Worm (Caenorhabditis elegans) whole organism, late embryonic: Measurements from ENCODE around the gene F54C8.6.

Experiments
- C08G9.2 ChIP-seq: sonication (generic microtip); optimal IDR thresholded peaks from 2 replicates; lab custom pipeline; 2016; ENCODE audit warnings: mild to moderate bottlenecking, missing genetic modification characterization, moderate library complexity, missing compliant biosample characterization
- C38D4.7 ChIP-seq: fragments of 200-800 bp; sonication (Bioruptor generic); optimal IDR thresholded peaks from 2 replicates; lab custom pipeline; 2018; ENCODE audit warnings: mild to moderate bottlenecking, missing genetic modification characterization, moderate library complexity, missing compliant biosample characterization
- K02D7.2 ChIP-seq: sonication (generic microtip); optimal IDR thresholded peaks from 2 replicates; lab custom pipeline; 2017; ENCODE audit warnings: mild to moderate bottlenecking, missing genetic modification characterization, missing compliant biosample characterization
- ceh-18 ChIP-seq: sonication (generic microtip); optimal IDR thresholded peaks from 2 replicates; lab custom pipeline; 2016; ENCODE audit warnings: missing genetic modification characterization, missing compliant biosample characterization
- ceh-19 ChIP-seq: fragments of 200-800 bp; sonication (Bioruptor generic); optimal IDR thresholded peaks from 2 replicates; lab custom pipeline; 2018; ENCODE audit warnings: mild to moderate bottlenecking, missing genetic modification characterization, missing compliant biosample characterization
- ceh-2 ChIP-seq: sonication (generic microtip); optimal IDR thresholded peaks from 2 replicates; lab custom pipeline; 2016; ENCODE audit warnings: missing genotype, missing genetic modification characterization, missing compliant biosample characterization
- ceh-24 ChIP-seq: sonication (generic microtip); optimal IDR thresholded peaks from 2 replicates; lab custom pipeline; 2016; ENCODE audit warnings: mild to moderate bottlenecking, missing genetic modification characterization, missing compliant biosample characterization
- ceh-30 ChIP-seq: fragments of 150-350 bp; optimal IDR thresholded peaks from 2 replicates; lab custom pipeline; 2014; ENCODE audit warnings: missing biosample characterization, missing genetic modification characterization
- ceh-31 ChIP-seq: sonication (generic microtip); optimal IDR thresholded peaks from 2 replicates; lab custom pipeline; 2016; ENCODE audit warnings: missing genetic modification characterization, missing compliant biosample characterization
- ceh-34 ChIP-seq: sonication (generic microtip); optimal IDR thresholded peaks from 2 replicates; lab custom pipeline; 2016; ENCODE audit warnings: mild to moderate bottlenecking, missing genetic modification characterization, missing compliant biosample characterization
- ceh-45 ChIP-seq: fragments of 200-800 bp; sonication (Bioruptor generic); IDR thresholded peaks from 2 replicates; pipeline ENCODE4 v1.3.6; 2022; ENCODE audit warnings: missing genetic modification reagents, missing genetic modification characterization, missing compliant biosample characterization
- dmd-4 ChIP-seq: sonication (generic microtip); optimal IDR thresholded peaks from 2 replicates; lab custom pipeline; 2016; ENCODE audit warnings: borderline replicate concordance, missing genetic modification characterization, missing compliant biosample characterization
- dve-1 ChIP-seq: sonication (generic microtip); optimal IDR thresholded peaks from 2 replicates; lab custom pipeline; 2017; ENCODE audit warnings: antibody characterized with exemption, mild to moderate bottlenecking, missing genetic modification characterization, missing compliant biosample characterization
- elt-2 ChIP-seq: sonication (generic microtip); optimal IDR thresholded peaks from 2 replicates; lab custom pipeline; 2016; ENCODE audit warnings: missing genetic modification reagents, missing genetic modification characterization, missing compliant biosample characterization
- elt-4 ChIP-seq: sonication (generic microtip); optimal IDR thresholded peaks from 2 replicates; lab custom pipeline; 2016; ENCODE audit warnings: missing genetic modification characterization, missing compliant biosample characterization
- eyg-1 ChIP-seq: sonication (generic microtip); optimal IDR thresholded peaks from 2 replicates; lab custom pipeline; 2016; ENCODE audit warnings: missing genotype, missing genetic modification characterization, missing compliant biosample characterization
- fax-1 ChIP-seq: sonication (generic microtip); optimal IDR thresholded peaks from 2 replicates; lab custom pipeline; 2016; ENCODE audit warnings: missing genotype, missing genetic modification characterization, missing compliant biosample characterization
- fkh-10 ChIP-seq: fragments of 150-350 bp; optimal IDR thresholded peaks from 2 replicates; lab custom pipeline; 2014; ENCODE audit warnings: missing biosample characterization, missing genetic modification reagents, missing genetic modification characterization
- hlh-30 ChIP-seq: sonication (generic microtip); optimal IDR thresholded peaks from 2 replicates; lab custom pipeline; 2017; ENCODE audit warnings: antibody characterized with exemption, missing genetic modification characterization, missing compliant biosample characterization; ENCODE audit not compliant: insufficient read depth
- hlh-6 ChIP-seq: sonication (generic microtip); optimal IDR thresholded peaks from 2 replicates; lab custom pipeline; 2016; ENCODE audit warnings: missing genotype, missing genetic modification characterization, missing compliant biosample characterization
- hlh-8 ChIP-seq: sonication (generic microtip); optimal IDR thresholded peaks from 2 replicates; lab custom pipeline; 2016; ENCODE audit warnings: missing genotype, missing genetic modification characterization, missing compliant biosample characterization
- lim-6 ChIP-seq: sonication (generic microtip); optimal IDR thresholded peaks from 2 replicates; lab custom pipeline; 2016; ENCODE audit warnings: missing genetic modification characterization, missing compliant biosample characterization
- lin-11 ChIP-seq: fragments of 200-800 bp; sonication (Bioruptor generic); optimal IDR thresholded peaks from 2 replicates; lab custom pipeline; 2018; ENCODE audit warnings: mild to moderate bottlenecking, missing genetic modification characterization, missing compliant biosample characterization
- nfya-1 ChIP-seq: sonication (generic microtip); optimal IDR thresholded peaks from 2 replicates; lab custom pipeline; 2017; ENCODE audit warnings: missing genetic modification characterization, mild to moderate bottlenecking, missing compliant biosample characterization, antibody characterized with exemption, moderate library complexity
- nhr-11 ChIP-seq: fragments of 150-350 bp; optimal IDR thresholded peaks from 2 replicates; lab custom pipeline; 2014; ENCODE audit warnings: missing biosample characterization, missing genetic modification characterization
- nhr-232 ChIP-seq: sonication (generic microtip); optimal IDR thresholded peaks from 2 replicates; lab custom pipeline; 2016; ENCODE audit warnings: missing genetic modification characterization, missing compliant biosample characterization
- npax-4 ChIP-seq: sonication (generic microtip); optimal IDR thresholded peaks from 2 replicates; lab custom pipeline; 2016; ENCODE audit warnings: missing genetic modification characterization, missing compliant biosample characterization
- pat-9 ChIP-seq: fragments of 200-800 bp; sonication (Bioruptor generic); optimal IDR thresholded peaks from 2 replicates; lab custom pipeline; 2018; ENCODE audit warnings: mild to moderate bottlenecking, missing genetic modification characterization, moderate library complexity, missing compliant biosample characterization
- pax-1 ChIP-seq: fragments of 150-350 bp; optimal IDR thresholded peaks from 2 replicates; lab custom pipeline; 2014; ENCODE audit warnings: missing biosample characterization, missing genetic modification characterization
- pha-2 ChIP-seq: sonication (generic microtip); optimal IDR thresholded peaks from 2 replicates; lab custom pipeline; 2017; ENCODE audit warnings: mild to moderate bottlenecking, missing genetic modification characterization, missing compliant biosample characterization
- pros-1 ChIP-seq: fragments of 150-350 bp; optimal IDR thresholded peaks from 2 replicates; lab custom pipeline; 2014; ENCODE audit warnings: missing biosample characterization, missing genetic modification reagents, missing genetic modification characterization
- ref-2 ChIP-seq: sonication (generic microtip); optimal IDR thresholded peaks from 2 replicates; lab custom pipeline; 2016; ENCODE audit warnings: missing genetic modification characterization, missing compliant biosample characterization
- sdc-2 ChIP-seq: sonication (generic microtip); optimal IDR thresholded peaks from 2 replicates; lab custom pipeline; 2016; ENCODE audit warnings: missing genotype, missing genetic modification characterization, missing compliant biosample characterization
- sox-2 ChIP-seq: fragments of 200-800 bp; sonication (Bioruptor generic); IDR thresholded peaks from 2 replicates; pipeline ENCODE4 v1.3.6; 2022; ENCODE audit warnings: missing genetic modification reagents, missing genetic modification characterization, missing compliant biosample characterization
- tbx-2 ChIP-seq: sonication (generic microtip); optimal IDR thresholded peaks from 2 replicates; lab custom pipeline; 2016; ENCODE audit warnings: missing genetic modification characterization, missing compliant biosample characterization
- ttx-3 ChIP-seq: sonication (generic microtip); optimal IDR thresholded peaks from 2 replicates; lab custom pipeline; 2016; ENCODE audit warnings: missing genetic modification reagents, missing genetic modification characterization, missing compliant biosample characterization
- unc-42 ChIP-seq: sonication (generic microtip); optimal IDR thresholded peaks from 2 replicates; lab custom pipeline; 2016; ENCODE audit warnings: missing genotype, missing genetic modification characterization, missing compliant biosample characterization
- ztf-16 ChIP-seq: sonication (generic microtip); optimal IDR thresholded peaks from 2 replicates; lab custom pipeline; 2017; ENCODE audit warnings: missing genetic modification characterization, missing compliant biosample characterization

F54C8.6 gene

ce11 chrIII:9487454-9487853 is 37.7 kb upstream of the F54C8.6 start:
- TF ChIP-seq K02D7.2 (tag; lab: Kevin White, UChicago) (no peak), C38D4.7 (GFP tag; lab: Kevin White, UChicago) (no peak), elt-2 (tag; lab: Kevin White, UChicago) (peak; percentile 6), nhr-11 (tag; lab: Kevin White, UChicago) (no peak), lim-6 (no peak)

DNA sequence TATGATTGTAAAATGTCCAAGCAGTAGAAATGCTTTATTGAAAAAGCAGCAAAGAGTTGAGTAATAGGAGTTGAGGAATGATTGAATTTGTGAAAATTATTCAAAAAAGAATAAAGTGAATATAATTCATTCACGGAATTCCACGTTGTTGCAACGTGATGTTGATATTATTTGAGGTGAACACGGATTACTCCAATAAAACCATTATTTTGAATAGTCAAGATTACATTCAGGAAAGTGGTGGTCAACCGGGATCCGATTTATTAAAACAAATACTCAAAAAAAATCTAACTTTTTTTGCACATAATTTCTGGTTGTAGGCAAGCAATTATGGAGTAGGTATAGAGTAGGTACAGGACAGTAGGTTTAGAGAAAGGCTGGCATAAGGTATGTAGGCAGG is 35.6 kb upstream of the F54C8.6 start, which contains the start of gene bre-3:
Gene bre-3, minus strand, starts transcription at position 101 of the 400 bp plus-strand sequence.
- no peak for TF ChIP-seq ceh-31 (tag; lab: Kevin White, UChicago)
- no peak for TF ChIP-seq lin-11 (tag; lab: Kevin White, UChicago)
- TF ChIP-seq fkh-10 (GFP tag; lab: Kevin White, UChicago), result no peak
- no peak for TF ChIP-seq ref-2 (tag; lab: Kevin White, UChicago)
- no peak for TF ChIP-seq npax-4 (tag; lab: Kevin White, UChicago)
- TF ChIP-seq hlh-6 (tag; lab: Kevin White, UChicago), result no peak
- TF ChIP-seq pat-9 (tag; lab: Kevin White, UChicago), result no peak
- no peak for TF ChIP-seq hlh-30 (tag; lab: Kevin White, UChicago)
- TF ChIP-seq ztf-16 (tag; lab: Kevin White, UChicago), result no peak
- no peak for TF ChIP-seq ceh-18 (tag; lab: Kevin White, UChicago)
- TF ChIP-seq K02D7.2 (tag; lab: Kevin White, UChicago), result no peak
- no peak for TF ChIP-seq elt-4 (tag; lab: Kevin White, UChicago)
- TF ChIP-seq, all 69 proteins: peak for 0

DNA sequence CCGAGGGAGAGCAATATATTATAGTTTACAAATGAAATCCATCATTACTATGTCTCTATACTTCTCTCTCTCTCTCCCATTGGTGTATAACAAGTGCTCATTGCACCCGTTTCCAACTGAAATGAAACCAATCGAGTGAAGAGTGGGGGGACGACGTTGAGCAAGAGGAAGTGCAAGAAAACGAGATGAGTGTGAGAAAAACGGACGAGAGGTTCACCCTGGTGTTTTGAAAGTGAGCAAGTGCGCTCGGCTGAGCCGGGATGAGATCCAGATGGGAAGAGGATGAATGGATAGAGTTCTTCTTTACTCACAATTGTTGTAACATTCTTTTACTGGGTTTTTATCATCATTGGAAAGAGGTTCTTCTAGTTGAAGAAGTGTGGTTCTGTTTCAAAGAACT is 34.0 kb upstream of the F54C8.6 start:
- TF ChIP-seq tbx-2 (tag; lab: Kevin White, UChicago) (no peak), pax-1 (tag; lab: Kevin White, UChicago) (no peak), unc-42 (tag; lab: Kevin White, UChicago) (peak; percentile 54), ceh-2 (tag; lab: Kevin White, UChicago) (no peak), eyg-1 (no peak), ref-2 (tag; lab: Kevin White, UChicago) (no peak), ceh-30 (no peak), C38D4.7 (GFP tag; lab: Kevin White, UChicago) (no peak), ceh-31 (tag; lab: Kevin White, UChicago) (peak; percentile 56), ttx-3 (tag; lab: Kevin White, UChicago) (no peak), nhr-11 (tag; lab: Kevin White, UChicago) (no peak), sdc-2 (no peak), ceh-45 (no peak), pha-2 (tag; lab: Kevin White, UChicago) (no peak), fax-1 (tag; lab: Kevin White, UChicago) (no peak), dmd-4 (tag; lab: Kevin White, UChicago) (no peak), nfya-1 (tag; lab: Kevin White, UChicago) (peak; percentile 59), ztf-16 (tag; lab: Kevin White, UChicago) (no peak), ceh-19 (GFP tag; lab: Kevin White, UChicago) (no peak), ceh-34 (peak; percentile 32), fkh-10 (GFP tag; lab: Kevin White, UChicago) (no peak), npax-4 (tag; lab: Kevin White, UChicago) (no peak), C08G9.2 (tag; lab: Kevin White, UChicago) (no peak), ceh-24 (no peak), nhr-232 (tag; lab: Kevin White, UChicago) (no peak), pros-1 (tag; lab: Kevin White, UChicago) (no peak), hlh-8 (tag; lab: Kevin White, UChicago) (peak; percentile 80), dve-1 (tag; lab: Kevin White, UChicago) (no peak), sox-2 (GFP tag; lab: Robert Waterston, UW) (no peak)
- TF ChIP-seq, all 69 proteins: peak for 5
